Fruit fly (Drosophila melanogaster) Kc167 (cell line): ENCODE results near the gene Arfrp1.

ENCODE experiments used
- Myc ChIP-seq: fragments of >200 bp; optimal IDR thresholded peaks from 2 replicates; lab custom pipeline; 2017; ENCODE audit warnings: missing external identifiers
- Sin3A ChIP-seq: fragments of >200 bp; optimal IDR thresholded peaks from 2 replicates; lab custom pipeline; 2018; ENCODE audit warnings: missing external identifiers
- h ChIP-seq: fragments of >200 bp; optimal IDR thresholded peaks from 3 replicates; lab custom pipeline; 2018; ENCODE audit warnings: missing external identifiers
- insv ChIP-seq: fragments of >200 bp; optimal IDR thresholded peaks from 3 replicates; lab custom pipeline; 2018; ENCODE audit warnings: missing external identifiers
- psq ChIP-seq: fragments of >200 bp; optimal IDR thresholded peaks from 2 replicates; lab custom pipeline; 2017; ENCODE audit warnings: missing external identifiers
- ttk ChIP-seq: sonication (Bioruptor generic); optimal IDR thresholded peaks from 2 replicates; lab custom pipeline; 2017; ENCODE audit warnings: missing external identifiers

dm6 chrX:9134241-9134849, 27.5 kb downstream of the Arfrp1 start:
- TF ChIP-seq h (no peak), insv (no peak), psq (lab: Kevin White, UChicago) (no peak), Sin3A (lab: Kevin White, UChicago) (no peak), ttk (lab: Kevin White, UChicago) (no peak), Myc (lab: Kevin White, UChicago) (no peak)
